Worm (Caenorhabditis elegans) whole organism, L1 larva: ENCODE results near the gene ZK697.14.

ENCODE experiments used
- C34B4.2 ChIP-seq: sonication (generic microtip); optimal IDR thresholded peaks from 2 replicates; lab custom pipeline; 2017; ENCODE audit warnings: mild to moderate bottlenecking, missing genetic modification characterization, missing compliant biosample characterization
- Y116A8C.19 ChIP-seq: sonication (generic microtip); optimal IDR thresholded peaks from 2 replicates; lab custom pipeline; 2016; ENCODE audit warnings: missing compliant biosample characterization, missing genetic modification characterization, borderline replicate concordance
- ama-1 ChIP-seq: fragments of 150-350 bp; optimal IDR thresholded peaks from 2 replicates; lab custom pipeline; 2014
- ceh-82 ChIP-seq, 3 experiments: fragments of 150-350 bp in 1 of 3; sonication (generic microtip) in 2 of 3; optimal IDR thresholded peaks; 2 replicates each; lab custom pipeline; 2014 to 2017; ENCODE audit warnings: missing biosample characterization in 3 of 3, missing genetic modification characterization in 3 of 3
- fkh-10 ChIP-seq: sonication (generic microtip); optimal IDR thresholded peaks from 2 replicates; lab custom pipeline; 2017; ENCODE audit warnings: missing biosample characterization, missing genetic modification reagents, missing genetic modification characterization
- hlh-17 ChIP-seq: fragments of 200-800 bp; sonication (Bioruptor generic); optimal IDR thresholded peaks from 2 replicates; lab custom pipeline; 2018; ENCODE audit warnings: missing genetic modification characterization, mild to moderate bottlenecking, missing compliant biosample characterization, moderate library complexity, borderline replicate concordance
- hpl-2 ChIP-seq: fragments of 150-350 bp; optimal IDR thresholded peaks from 2 replicates; lab custom pipeline; 2014; ENCODE audit warnings: missing biosample characterization, missing genetic modification reagents, missing genetic modification characterization
- lin-15B ChIP-seq: fragments of 150-350 bp; sonication (generic microtip); optimal IDR thresholded peaks from 3 replicates; lab custom pipeline; 2014; ENCODE audit warnings: missing biosample characterization, missing genetic modification characterization
- nhr-11 ChIP-seq: fragments of 150-350 bp; optimal IDR thresholded peaks from 2 replicates; lab custom pipeline; 2014; ENCODE audit warnings: missing biosample characterization, missing genetic modification characterization
- nhr-47 ChIP-seq: sonication (generic microtip); optimal IDR thresholded peaks from 2 replicates; lab custom pipeline; 2016; ENCODE audit warnings: mild to moderate bottlenecking, missing genetic modification characterization, moderate library complexity, missing compliant biosample characterization
- rnt-1 ChIP-seq: sonication (generic microtip); optimal IDR thresholded peaks from 2 replicates; lab custom pipeline; 2016; ENCODE audit warnings: mild to moderate bottlenecking, missing genetic modification characterization, moderate library complexity, missing compliant biosample characterization
- ztf-11 ChIP-seq, 2 experiments: sonication (generic microtip); optimal IDR thresholded peaks; 2 replicates each; lab custom pipeline; 2016 to 2017; ENCODE audit warnings: missing genetic modification characterization in 2 of 2, missing biosample characterization in 1 of 2, missing compliant biosample characterization in 1 of 2

- TF ChIP-seq nhr-47 (no peak), hlh-17 (GFP tag; lab: Kevin White, UChicago) (no peak), ama-1 (lab: Kevin White, UChicago) (no peak), ceh-82 (tag; optimal IDR thresholded peaks at IDR 0.05; lab: Kevin White, UChicago) (no peak), lin-15B (tag; lab: Kevin White, UChicago) (no peak), C34B4.2 (tag; lab: Kevin White, UChicago) (no peak), ztf-11 (tag; optimal IDR thresholded peaks at IDR 0.05; lab: Kevin White, UChicago) (no peak), rnt-1 (no peak), Y116A8C.19 (no peak), hpl-2 (no peak), nhr-11 (tag; lab: Kevin White, UChicago) (no peak), fkh-10 (GFP tag; lab: Kevin White, UChicago) (no peak)
Measured at ce11 chrV:1767427-1767826, 11.9 kb upstream of the ZK697.14 start.
